Fruit fly (Drosophila melanogaster) S2 (cell line): Measurements from ENCODE around the gene fau.

ENCODE experiments used
- CG8478 ChIP-seq: fragments of >200 bp; optimal IDR thresholded peaks from 2 replicates; lab custom pipeline; 2018
- CTCF ChIP-seq, 2 experiments: fragments of >200 bp; optimal IDR thresholded peaks; 2 replicates each; lab custom pipeline; 2018

dm6 chr3R:10788186-10788585 lies 11.0 kb upstream of the fau start, which contains the start of the genes Art1 and Mcm5:
- TF ChIP-seq CG8478 (no peak), CTCF (optimal IDR thresholded peaks at IDR 0.05; lab: Kevin White, UChicago) (no peak)
